Worm (Caenorhabditis elegans) whole organism, L4 larva: ENCODE results near the gene M110.7.

Experiments
- F26F4.8 ChIP-seq: fragments of 200-800 bp; sonication (Bioruptor generic); conservative IDR thresholded peaks from 2 replicates; pipeline ENCODE4 v1.3.6; 2022; ENCODE audit warnings: missing genetic modification characterization, missing compliant biosample characterization
- F37D6.2 ChIP-seq: sonication (generic microtip); optimal IDR thresholded peaks from 2 replicates; lab custom pipeline; 2016; ENCODE audit warnings: mild to moderate bottlenecking, missing genetic modification characterization, missing compliant biosample characterization
- R02D3.7 ChIP-seq: fragments of 150-350 bp; sonication (generic microtip); optimal IDR thresholded peaks from 3 replicates; lab custom pipeline; 2014; ENCODE audit warnings: missing biosample characterization, missing genetic modification characterization
- Y105C5A.15 ChIP-seq: fragments of 200-800 bp; sonication (Bioruptor generic); IDR thresholded peaks from 2 replicates; pipeline ENCODE4 v1.3.6; 2022; ENCODE audit warnings: missing genetic modification characterization, missing compliant biosample characterization
- Y48G9A.11 ChIP-seq: fragments of 200-800 bp; sonication (Bioruptor generic); IDR thresholded peaks from 2 replicates; pipeline ENCODE4 v1.3.6; 2022; ENCODE audit warnings: missing genetic modification reagents, missing genetic modification characterization, missing compliant biosample characterization
- ZK337.2 ChIP-seq: fragments of 200-800 bp; sonication (Bioruptor generic); IDR thresholded peaks from 2 replicates; pipeline ENCODE4 v1.3.6; 2022; ENCODE audit warnings: missing genetic modification reagents, missing genetic modification characterization, missing compliant biosample characterization
- ZK546.5 ChIP-seq, 2 experiments: sonication (generic microtip); optimal IDR thresholded peaks; 2 replicates each; lab custom pipeline; 2017; ENCODE audit warnings: missing biosample characterization in 2 of 2, missing genetic modification characterization in 2 of 2
- aha-1 ChIP-seq: fragments of 150-350 bp; peaks from one replicate; lab custom pipeline; 2014; ENCODE audit warnings: missing biosample characterization, missing genetic modification characterization
- ama-1 ChIP-seq: fragments of 150-350 bp; optimal IDR thresholded peaks from 2 replicates; lab custom pipeline; 2014; ENCODE audit warnings: inconsistent platforms, mixed read lengths
- arid-1 ChIP-seq: fragments of 200-800 bp; sonication (Bioruptor generic); conservative IDR thresholded peaks from 2 replicates; pipeline ENCODE4 v1.3.6; 2022; ENCODE audit warnings: missing genetic modification reagents, missing genetic modification characterization, missing compliant biosample characterization
- ceh-28 ChIP-seq: fragments of 150-350 bp; optimal IDR thresholded peaks from 2 replicates; lab custom pipeline; 2014; ENCODE audit warnings: missing biosample characterization, missing genetic modification reagents, missing genetic modification characterization
- ctbp-1 ChIP-seq: fragments of 200-800 bp; sonication (Bioruptor generic); IDR thresholded peaks from 2 replicates; pipeline ENCODE4 v1.3.6; 2022; ENCODE audit warnings: missing genetic modification reagents, missing genetic modification characterization, missing compliant biosample characterization
- daf-12 ChIP-seq: fragments of 150-350 bp; optimal IDR thresholded peaks from 2 replicates; lab custom pipeline; 2014; ENCODE audit warnings: missing biosample characterization, missing genetic modification reagents, missing genetic modification characterization
- daf-16 ChIP-seq, 3 experiments: sonication (generic microtip); optimal IDR thresholded peaks; 2 replicates each; lab custom pipeline; 2016 to 2017; ENCODE audit warnings: missing genetic modification characterization in 3 of 3, missing genetic modification reagents in 3 of 3, mild to moderate bottlenecking in 2 of 3, missing compliant biosample characterization in 2 of 3, missing biosample characterization in 1 of 3, moderate library complexity in 1 of 3
- daf-19 ChIP-seq: fragments of 200-800 bp; sonication (Bioruptor generic); conservative IDR thresholded peaks from 2 replicates; pipeline ENCODE4 v1.3.6; 2022; ENCODE audit warnings: missing genetic modification characterization, missing compliant biosample characterization
- daf-8 ChIP-seq: fragments of 200-800 bp; sonication (Bioruptor generic); IDR thresholded peaks from 2 replicates; pipeline ENCODE4 v1.3.6; 2022; ENCODE audit warnings: missing genetic modification characterization, missing compliant biosample characterization
- dmd-8 ChIP-seq: fragments of 200-800 bp; sonication (Bioruptor generic); IDR thresholded peaks from 2 replicates; pipeline ENCODE4 v1.3.6; 2022; ENCODE audit warnings: missing genetic modification characterization, missing compliant biosample characterization
- dpl-1 ChIP-seq: fragments of 150-350 bp; optimal IDR thresholded peaks from 2 replicates; lab custom pipeline; 2014; ENCODE audit warnings: missing biosample characterization, missing genetic modification reagents, missing genetic modification characterization
- dve-1 ChIP-seq: sonication (generic microtip); optimal IDR thresholded peaks from 2 replicates; lab custom pipeline; 2017; ENCODE audit warnings: antibody characterized with exemption, mild to moderate bottlenecking, missing genetic modification characterization, missing compliant biosample characterization; ENCODE audit not compliant: insufficient read depth
- egl-43 ChIP-seq: fragments of 200-800 bp; sonication (Bioruptor generic); IDR thresholded peaks from 2 replicates; pipeline ENCODE4 v1.3.6; 2022; ENCODE audit warnings: missing genetic modification reagents, missing genetic modification characterization, missing compliant biosample characterization
- fkh-10 ChIP-seq: fragments of 150-350 bp; optimal IDR thresholded peaks from 2 replicates; lab custom pipeline; 2014; ENCODE audit warnings: missing biosample characterization, missing genetic modification reagents, missing genetic modification characterization
- gei-8 ChIP-seq: fragments of 200-800 bp; sonication (Bioruptor generic); optimal IDR thresholded peaks from 2 replicates; lab custom pipeline; 2018; ENCODE audit warnings: mild to moderate bottlenecking, missing genetic modification characterization, missing compliant biosample characterization
- hlh-30 ChIP-seq: sonication (generic microtip); optimal IDR thresholded peaks from 2 replicates; lab custom pipeline; 2017; ENCODE audit warnings: antibody characterized with exemption, mild to moderate bottlenecking, missing genetic modification characterization, missing compliant biosample characterization; ENCODE audit not compliant: insufficient read depth
- hmg-1.1 ChIP-seq: fragments of 200-800 bp; sonication (Bioruptor generic); IDR thresholded peaks from 2 replicates; pipeline ENCODE4 v1.3.6; 2022; ENCODE audit warnings: missing genetic modification reagents, missing genetic modification characterization, missing compliant biosample characterization
- lin-15B ChIP-seq: fragments of 150-350 bp; sonication (generic microtip); optimal IDR thresholded peaks from 3 replicates; lab custom pipeline; 2014; ENCODE audit warnings: missing biosample characterization, missing genetic modification characterization
- lir-3 ChIP-seq: sonication (generic microtip); optimal IDR thresholded peaks from 2 replicates; lab custom pipeline; 2016; ENCODE audit warnings: mild to moderate bottlenecking, missing genetic modification characterization, missing compliant biosample characterization
- lsy-2 ChIP-seq, 2 experiments: fragments of 150-350 bp in 1 of 2; sonication (generic microtip) in 1 of 2; optimal IDR thresholded peaks; 2 replicates each; lab custom pipeline; 2014 to 2017; ENCODE audit warnings: missing biosample characterization in 2 of 2, missing genetic modification characterization in 2 of 2
- madf-9 ChIP-seq: fragments of 200-800 bp; sonication (Bioruptor generic); conservative IDR thresholded peaks from 2 replicates; pipeline ENCODE4 v1.3.6; 2022; ENCODE audit warnings: missing genetic modification reagents, missing genetic modification characterization, missing compliant biosample characterization
- mes-2 ChIP-seq: sonication (generic microtip); optimal IDR thresholded peaks from 2 replicates; lab custom pipeline; 2016; ENCODE audit warnings: missing genotype, mild to moderate bottlenecking, missing genetic modification characterization, missing compliant biosample characterization; ENCODE audit not compliant: poor library complexity, severe bottlenecking
- mxl-2 ChIP-seq: fragments of 200-800 bp; sonication (Bioruptor generic); conservative IDR thresholded peaks from 2 replicates; pipeline ENCODE4 v1.3.6; 2022; ENCODE audit warnings: missing genetic modification reagents, missing genetic modification characterization, missing compliant biosample characterization
- mxl-3 ChIP-seq: fragments of 200-800 bp; sonication (Bioruptor generic); optimal IDR thresholded peaks from 2 replicates; lab custom pipeline; 2018; ENCODE audit warnings: mild to moderate bottlenecking, missing genetic modification characterization, missing compliant biosample characterization
- nhr-10 ChIP-seq: fragments of 150-350 bp; optimal IDR thresholded peaks from 2 replicates; lab custom pipeline; 2014; ENCODE audit warnings: missing biosample characterization, missing genetic modification characterization
- nhr-102 ChIP-seq: sonication (generic microtip); optimal IDR thresholded peaks from 2 replicates; lab custom pipeline; 2016; ENCODE audit warnings: mild to moderate bottlenecking, missing genetic modification characterization, moderate library complexity, missing compliant biosample characterization
- nhr-111 ChIP-seq: fragments of 200-800 bp; sonication (Bioruptor generic); optimal IDR thresholded peaks from 2 replicates; lab custom pipeline; 2018; ENCODE audit warnings: mild to moderate bottlenecking, missing genetic modification characterization, missing compliant biosample characterization
- nhr-28 ChIP-seq: fragments of 150-350 bp; optimal IDR thresholded peaks from 2 replicates; lab custom pipeline; 2014; ENCODE audit warnings: missing biosample characterization, missing genetic modification characterization
- nhr-42 ChIP-seq: fragments of 200-800 bp; sonication (Bioruptor generic); IDR thresholded peaks from 2 replicates; pipeline ENCODE4 v1.3.6; 2022; ENCODE audit warnings: missing genetic modification characterization, missing compliant biosample characterization
- nhr-48 ChIP-seq: sonication (generic microtip); optimal IDR thresholded peaks from 2 replicates; lab custom pipeline; 2016; ENCODE audit warnings: mild to moderate bottlenecking, missing genetic modification characterization, missing compliant biosample characterization
- nhr-77 ChIP-seq: fragments of 150-350 bp; optimal IDR thresholded peaks from 2 replicates; lab custom pipeline; 2014; ENCODE audit warnings: missing biosample characterization, missing genetic modification characterization
- set-16 ChIP-seq: fragments of 200-800 bp; sonication (Bioruptor generic); IDR thresholded peaks from 2 replicates; pipeline ENCODE4 v1.3.6; 2022; ENCODE audit warnings: missing genetic modification reagents, missing genetic modification characterization, missing compliant biosample characterization
- skn-1 ChIP-seq: fragments of 150-350 bp; optimal IDR thresholded peaks from 2 replicates; lab custom pipeline; 2014; ENCODE audit warnings: missing biosample characterization, missing genetic modification characterization
- snpc-4 ChIP-seq: fragments of 150-350 bp; optimal IDR thresholded peaks from 2 replicates; lab custom pipeline; 2014; ENCODE audit warnings: missing biosample characterization, missing genetic modification characterization
- spr-1 ChIP-seq: sonication (generic microtip); optimal IDR thresholded peaks from 2 replicates; lab custom pipeline; 2016; ENCODE audit warnings: mild to moderate bottlenecking, missing genetic modification characterization, missing compliant biosample characterization
- spr-3 ChIP-seq: fragments of 200-800 bp; sonication (Bioruptor generic); optimal IDR thresholded peaks from 2 replicates; lab custom pipeline; 2018; ENCODE audit warnings: mild to moderate bottlenecking, missing genetic modification characterization, missing compliant biosample characterization
- unc-39 ChIP-seq: sonication (generic microtip); optimal IDR thresholded peaks from 2 replicates; lab custom pipeline; 2017; ENCODE audit warnings: missing biosample characterization, missing genetic modification characterization
- unc-62 ChIP-seq, 3 experiments: fragments of 150-350 bp in 1 of 3; sonication (generic microtip); optimal IDR thresholded peaks in 2 of 3; peaks in 1 of 3; 1 replicate in 1 of 3; 2 replicates in 2 of 3; lab custom pipeline; 2014 to 2017; ENCODE audit warnings: missing biosample characterization in 3 of 3, missing genetic modification characterization in 3 of 3, missing genetic modification reagents in 3 of 3, missing genotype in 1 of 3
- zag-1 ChIP-seq: fragments of 150-350 bp; optimal IDR thresholded peaks from 2 replicates; lab custom pipeline; 2014; ENCODE audit warnings: missing biosample characterization, missing genetic modification characterization
- zfp-3 ChIP-seq: fragments of 200-800 bp; sonication (Bioruptor generic); conservative IDR thresholded peaks from 2 replicates; pipeline ENCODE4 v1.3.6; 2022; ENCODE audit warnings: missing genetic modification reagents, missing genetic modification characterization, missing compliant biosample characterization

Gene M110.7

DNA sequence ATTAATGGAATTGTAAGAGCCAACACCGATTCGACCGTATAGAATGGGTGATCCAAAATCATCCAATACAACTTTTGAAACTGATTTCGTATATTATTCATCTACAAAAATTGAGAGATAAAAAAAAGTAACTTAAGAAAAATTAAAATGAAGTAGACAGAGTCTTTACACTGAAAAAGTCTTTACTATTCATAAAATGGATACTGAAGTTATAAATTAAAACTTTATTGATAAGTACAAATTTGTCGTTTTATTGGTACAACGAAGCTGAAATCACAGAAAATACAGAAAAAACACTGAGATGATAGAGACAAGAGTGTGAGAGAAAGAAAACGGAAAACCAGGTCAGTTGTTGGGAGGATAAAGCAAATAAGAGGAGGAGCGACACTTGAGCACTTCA, 18.2 kb upstream of the M110.7 start, which contains the start of gene M110.10:
TSS of gene M110.10 (minus strand) at position 101 of the 400 bp plus-strand sequence.
- TF ChIP-seq spr-1 (tag; lab: Kevin White, UChicago), result no peak
- TF ChIP-seq snpc-4 (tag; lab: Kevin White, UChicago), result no peak
- no peak for TF ChIP-seq F26F4.8 (GFP tag; lab: Robert Waterston, UW)
- TF ChIP-seq nhr-102 (tag; lab: Kevin White, UChicago), result no peak
- TF ChIP-seq Y48G9A.11 (GFP tag; lab: Robert Waterston, UW), result no peak
- TF ChIP-seq dmd-8, result no peak
- no peak for TF ChIP-seq nhr-28 (tag; lab: Kevin White, UChicago)
- TF ChIP-seq aha-1, result peak; percentile 6
- no peak for TF ChIP-seq arid-1 (GFP tag; lab: Robert Waterston, UW)
- no peak for TF ChIP-seq mes-2 (tag; lab: Kevin White, UChicago)
- TF ChIP-seq nhr-111, result no peak
- peak in 1 of 2 experiments; percentile 71 for TF ChIP-seq unc-62 (GFP tag; optimal IDR thresholded peaks at IDR 0.05 in 1 of 2; lab: Kevin White, UChicago)
- TF ChIP-seq unc-62 (tag; optimal IDR thresholded peaks at IDR 0.05; lab: Kevin White, UChicago), result no peak
- no peak for TF ChIP-seq R02D3.7 (tag; lab: Kevin White, UChicago)
- no peak for TF ChIP-seq nhr-77 (tag; lab: Kevin White, UChicago)
- no peak for TF ChIP-seq lsy-2 (tag; optimal IDR thresholded peaks at IDR 0.05; lab: Kevin White, UChicago)
- no peak for TF ChIP-seq egl-43 (GFP tag; lab: Robert Waterston, UW)
- TF ChIP-seq daf-8 (GFP tag; lab: Robert Waterston, UW), result no peak

DNA sequence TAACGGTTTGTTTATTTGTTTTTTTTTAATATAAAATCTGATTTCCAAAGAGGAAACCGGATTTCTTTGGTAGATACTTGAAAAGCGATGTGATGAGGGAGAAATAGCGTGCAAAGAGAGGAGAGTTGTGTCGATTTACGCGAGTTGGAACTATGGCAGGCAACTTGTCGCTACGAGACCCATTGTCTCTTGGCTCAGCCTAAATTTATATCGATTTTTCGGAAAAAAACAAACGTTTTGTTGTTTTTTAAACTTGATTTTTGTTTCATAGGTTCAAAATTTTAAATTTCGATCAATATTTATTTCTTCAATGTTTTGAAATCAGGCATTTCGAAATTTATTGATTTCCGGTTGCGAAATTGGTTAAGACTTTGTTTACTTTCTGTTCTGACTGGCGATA, 16.2 kb upstream of the M110.7 start, which contains the start of gene M110.3:
TSS of gene M110.3 (minus strand) at position 184 of the 400 bp plus-strand sequence.
- TF ChIP-seq Y105C5A.15 (GFP tag; lab: Robert Waterston, UW) (no peak), unc-62 (GFP tag; optimal IDR thresholded peaks at IDR 0.05 in 1 of 2; lab: Kevin White, UChicago) (no peak), unc-62 (tag; optimal IDR thresholded peaks at IDR 0.05; lab: Kevin White, UChicago) (no peak), nhr-102 (tag; lab: Kevin White, UChicago) (no peak), nhr-28 (tag; lab: Kevin White, UChicago) (peak; percentile 17), skn-1 (tag; lab: Kevin White, UChicago) (no peak), madf-9 (no peak), set-16 (no peak), nhr-48 (tag; lab: Kevin White, UChicago) (no peak), F37D6.2 (tag; lab: Kevin White, UChicago) (no peak), lir-3 (tag; lab: Kevin White, UChicago) (no peak), ctbp-1 (GFP tag; lab: Robert Waterston, UW) (no peak), ceh-28 (tag; lab: Kevin White, UChicago) (peak; percentile 42), dve-1 (tag; lab: Kevin White, UChicago) (peak; percentile 25), daf-19 (no peak), dpl-1 (GFP tag; lab: Kevin White, UChicago) (peak; percentile 53), daf-16 (GFP tag; optimal IDR thresholded peaks at IDR 0.05; lab: Kevin White, UChicago) (no peak), daf-16 (tag; optimal IDR thresholded peaks at IDR 0.05; lab: Kevin White, UChicago) (peak; percentile 37), unc-39 (tag; lab: Kevin White, UChicago) (no peak), ZK337.2 (GFP tag; lab: Robert Waterston, UW) (no peak), ama-1 (no peak), mes-2 (tag; lab: Kevin White, UChicago) (no peak), zag-1 (tag; lab: Kevin White, UChicago) (no peak), nhr-111 (no peak), daf-8 (GFP tag; lab: Robert Waterston, UW) (no peak), spr-3 (GFP tag; lab: Kevin White, UChicago) (no peak), Y48G9A.11 (GFP tag; lab: Robert Waterston, UW) (no peak), ZK546.5 (tag; optimal IDR thresholded peaks at IDR 0.05; lab: Kevin White, UChicago) (no peak), aha-1 (no peak), hlh-30 (tag; lab: Kevin White, UChicago) (peak; percentile 45), mxl-3 (GFP tag; lab: Kevin White, UChicago) (no peak), egl-43 (GFP tag; lab: Robert Waterston, UW) (no peak), nhr-42 (GFP tag; lab: Robert Waterston, UW) (no peak), daf-12 (tag; lab: Kevin White, UChicago) (no peak), nhr-10 (tag; lab: Kevin White, UChicago) (no peak), hmg-1.1 (GFP tag; lab: Robert Waterston, UW) (peak; percentile 57; the same call in 1 of the 2 replicates), gei-8 (GFP tag; lab: Kevin White, UChicago) (no peak), lin-15B (no peak), fkh-10 (GFP tag; lab: Kevin White, UChicago) (peak; percentile 45), zfp-3 (no peak), mxl-2 (GFP tag; lab: Robert Waterston, UW) (no peak), arid-1 (GFP tag; lab: Robert Waterston, UW) (no peak)
